Fruit fly (Drosophila melanogaster): ENCODE measurements around the gene Cp15.
A peak's percentile ranks its signal among the peaks of the same experiment; 100 is the strongest.

Gene Cp15

dm6 chr3L:8707821-8708220 lies 20.5 kb upstream of the Cp15 start (continued):
- no peak for TF ChIP-seq Sox102F (GFP tag; optimal IDR thresholded peaks at IDR 0.05)
- no peak for TF ChIP-seq lz (GFP tag; optimal IDR thresholded peaks at IDR 0.05)
- no peak for TF ChIP-seq CG8119 (GFP tag; IDR thresholded peaks at IDR 0.05)
- TF ChIP-seq CG10631 (GFP tag; optimal IDR thresholded peaks at IDR 0.05): peak; percentile 6
- no peak for TF ChIP-seq CG10669 (GFP tag; optimal IDR thresholded peaks at IDR 0.05)
- TF ChIP-seq topi (GFP tag; optimal IDR thresholded peaks at IDR 0.05): no peak
- TF ChIP-seq dsx (GFP tag; optimal IDR thresholded peaks at IDR 0.05; ENCODE audit: poor library complexity, severe bottlenecking): no peak
- TF ChIP-seq Hr38 (GFP tag; optimal IDR thresholded peaks at IDR 0.05): no peak
- no peak for TF ChIP-seq CG6792 (GFP tag; optimal IDR thresholded peaks at IDR 0.05)
- TF ChIP-seq eg (GFP tag; IDR thresholded peaks at IDR 0.05): 0 out of 3 replicates have a peak, but pooled peaks have one; percentile 15
- TF ChIP-seq Sox15 (GFP tag; optimal IDR thresholded peaks at IDR 0.05): no peak
- TF ChIP-seq CG4318 (GFP tag; optimal IDR thresholded peaks at IDR 0.05): no peak
- no peak for TF ChIP-seq Eip93F (GFP tag; optimal IDR thresholded peaks at IDR 0.05)
- no peak for TF ChIP-seq salr (GFP tag; optimal IDR thresholded peaks at IDR 0.05)
- TF ChIP-seq Lpt (GFP tag; optimal IDR thresholded peaks at IDR 0.05): no peak
- no peak for TF ChIP-seq CG6854 (GFP tag; optimal IDR thresholded peaks at IDR 0.05)
- TF ChIP-seq CG9139 (GFP tag; optimal IDR thresholded peaks at IDR 0.05): no peak
- TF ChIP-seq esn (GFP tag; optimal IDR thresholded peaks at IDR 0.05): peak; percentile 37
- TF ChIP-seq CG3032 (tag; optimal IDR thresholded peaks at IDR 0.05): peak; percentile 30
- TF ChIP-seq fkh (GFP tag; optimal IDR thresholded peaks at IDR 0.05): no peak
- TF ChIP-seq CG1621 (tag; optimal IDR thresholded peaks at IDR 0.05): no peak
- TF ChIP-seq spab (GFP tag; optimal IDR thresholded peaks at IDR 0.05): no peak
- no peak for TF ChIP-seq CG6276 (GFP tag; optimal IDR thresholded peaks at IDR 0.05)
- no peak for TF ChIP-seq pdm3 (GFP tag; optimal IDR thresholded peaks at IDR 0.05)
- no peak for TF ChIP-seq CG11902 (GFP tag; optimal IDR thresholded peaks at IDR 0.05)
- no peak for TF ChIP-seq CG7368 (GFP tag; optimal IDR thresholded peaks at IDR 0.05)
- peak; percentile 31 for TF ChIP-seq OdsH (GFP tag; optimal IDR thresholded peaks at IDR 0.05)
- TF ChIP-seq svp (GFP tag): peak; percentile 71
- TF ChIP-seq Smox (GFP tag; optimal IDR thresholded peaks at IDR 0.05): peak; percentile 18
- TF ChIP-seq Sox14 (GFP tag; optimal IDR thresholded peaks at IDR 0.05): no peak
- TF ChIP-seq Met (GFP tag; optimal IDR thresholded peaks at IDR 0.05): peak; percentile 3
- TF ChIP-seq Blimp-1 (GFP tag; optimal IDR thresholded peaks at IDR 0.05): no peak
- no peak for TF ChIP-seq CG16779 (tag; optimal IDR thresholded peaks at IDR 0.05)
- TF ChIP-seq acj6 (GFP tag; optimal IDR thresholded peaks at IDR 0.05): peak; percentile 13
- no peak for TF ChIP-seq CG6808 (GFP tag; optimal IDR thresholded peaks at IDR 0.05)
- 0 out of 3 replicates have a peak, but pooled peaks have one; percentile 43 for TF ChIP-seq CG6163 (GFP tag; IDR thresholded peaks at IDR 0.05)
- TF ChIP-seq CG31627 (GFP tag; optimal IDR thresholded peaks at IDR 0.05): no peak
- no peak for TF ChIP-seq Ets96B (tag; optimal IDR thresholded peaks at IDR 0.05)
- peak; percentile 79 for TF ChIP-seq Eip78C (GFP tag)
- TF ChIP-seq fd59A (GFP tag; optimal IDR thresholded peaks at IDR 0.05): no peak

- TF ChIP-seq fkh (GFP tag; optimal IDR thresholded peaks at IDR 0.05) (no peak), vri (GFP tag; optimal IDR thresholded peaks at IDR 0.05) (peak; percentile 19)
These were observed 19.4 kb upstream of the Cp15 start for dm6 chr3L:8708856-8709255.

- no peak for TF ChIP-seq CG4318 (GFP tag; optimal IDR thresholded peaks at IDR 0.05)
- TF ChIP-seq lz (GFP tag; optimal IDR thresholded peaks at IDR 0.05): no peak
- TF ChIP-seq CG11762 (GFP tag; optimal IDR thresholded peaks at IDR 0.05; ENCODE audit: insufficient read depth): no peak
- peak; percentile 30 for TF ChIP-seq Blimp-1 (GFP tag; optimal IDR thresholded peaks at IDR 0.05)
- TF ChIP-seq Hr4 (GFP tag; optimal IDR thresholded peaks at IDR 0.05): no peak
- no peak for TF ChIP-seq Sox102F (GFP tag; optimal IDR thresholded peaks at IDR 0.05)
- TF ChIP-seq achi (GFP tag; optimal IDR thresholded peaks at IDR 0.05): peak; percentile 13
- TF ChIP-seq Sox15 (GFP tag; optimal IDR thresholded peaks at IDR 0.05): no peak
- peak; percentile 10 for TF ChIP-seq CG8632 (GFP tag; optimal IDR thresholded peaks at IDR 0.05)
- no peak for TF ChIP-seq fd59A (GFP tag; optimal IDR thresholded peaks at IDR 0.05)
- peak; percentile 18 for TF ChIP-seq esn (GFP tag; optimal IDR thresholded peaks at IDR 0.05)
- TF ChIP-seq CG15336 (GFP tag; IDR thresholded peaks at IDR 0.05): no peak
- 0 out of 3 replicates have a peak, but pooled peaks have one; percentile 31 for TF ChIP-seq CG8119 (GFP tag; IDR thresholded peaks at IDR 0.05)
- no peak for TF ChIP-seq Hr39 (GFP tag; optimal IDR thresholded peaks at IDR 0.05)
- TF ChIP-seq eg (GFP tag; IDR thresholded peaks at IDR 0.05): no peak
- TF ChIP-seq dsx (GFP tag; optimal IDR thresholded peaks at IDR 0.05; ENCODE audit: poor library complexity, severe bottlenecking): no peak
- TF ChIP-seq fd85E (GFP tag; optimal IDR thresholded peaks at IDR 0.05): no peak
- peak; percentile 43 for TF ChIP-seq Eip78C (GFP tag)
- no peak for TF ChIP-seq CG11902 (GFP tag; optimal IDR thresholded peaks at IDR 0.05)
- 0 out of 3 replicates have a peak, but pooled peaks have one; percentile 19 for TF ChIP-seq CG6163 (GFP tag; IDR thresholded peaks at IDR 0.05)
- TF ChIP-seq ss (GFP tag; optimal IDR thresholded peaks at IDR 0.05): no peak
These were observed 15.4 kb upstream of the Cp15 start for dm6 chr3L:8712913-8713312.
